Worm (Caenorhabditis elegans) whole organism, mixed stage, embryonic: Measurements from ENCODE around the gene ztf-18.

Experiments
- M03D4.4 ChIP-seq: sonication (generic microtip); optimal IDR thresholded peaks from 2 replicates; lab custom pipeline; 2017; ENCODE audit warnings: mild to moderate bottlenecking, missing genetic modification characterization, missing compliant biosample characterization
- bed-3 ChIP-seq: fragments of 200-800 bp; sonication (Bioruptor generic); optimal IDR thresholded peaks from 3 replicates; lab custom pipeline; 2018; ENCODE audit warnings: mild to moderate bottlenecking, missing genetic modification characterization, moderate library complexity, missing compliant biosample characterization
- blmp-1 ChIP-seq: fragments of 150-350 bp; optimal IDR thresholded peaks from 2 replicates; lab custom pipeline; 2014; ENCODE audit warnings: missing biosample characterization, missing genetic modification characterization
- ceh-39 ChIP-seq: fragments of 150-350 bp; optimal IDR thresholded peaks from 2 replicates; lab custom pipeline; 2014; ENCODE audit warnings: missing biosample characterization, missing genetic modification characterization
- ceh-43 ChIP-seq: fragments of 200-800 bp; sonication (Bioruptor generic); optimal IDR thresholded peaks from 2 replicates; lab custom pipeline; 2018; ENCODE audit warnings: mild to moderate bottlenecking, missing genetic modification characterization, moderate library complexity, missing compliant biosample characterization
- ces-1 ChIP-seq: fragments of 150-350 bp; optimal IDR thresholded peaks from 2 replicates; lab custom pipeline; 2014; ENCODE audit warnings: missing biosample characterization, missing genetic modification reagents, missing genetic modification characterization
- cnd-1 ChIP-seq: fragments of 200-800 bp; sonication (Bioruptor generic); optimal IDR thresholded peaks from 2 replicates; lab custom pipeline; 2018; ENCODE audit warnings: mild to moderate bottlenecking, missing genetic modification characterization, missing compliant biosample characterization
- drap-1 ChIP-seq: fragments of 200-800 bp; sonication (Bioruptor generic); optimal IDR thresholded peaks from 3 replicates; lab custom pipeline; 2018; ENCODE audit warnings: mild to moderate bottlenecking, missing genetic modification characterization, missing compliant biosample characterization
- elt-1 ChIP-seq: sonication (generic microtip); optimal IDR thresholded peaks from 2 replicates; lab custom pipeline; 2017; ENCODE audit warnings: missing genetic modification characterization, mild to moderate bottlenecking, missing compliant biosample characterization, antibody characterized with exemption, moderate library complexity, borderline replicate concordance; ENCODE audit not compliant: insufficient read depth
- flh-1 ChIP-seq: fragments of 200-800 bp; sonication (Bioruptor generic); optimal IDR thresholded peaks from 2 replicates; lab custom pipeline; 2018; ENCODE audit warnings: mild to moderate bottlenecking, missing genetic modification characterization, moderate library complexity, missing compliant biosample characterization
- ham-2 ChIP-seq: fragments of 200-800 bp; sonication (Bioruptor generic); optimal IDR thresholded peaks from 2 replicates; lab custom pipeline; 2018; ENCODE audit warnings: mild to moderate bottlenecking, missing genetic modification characterization, missing compliant biosample characterization
- lin-13 ChIP-seq: fragments of 150-350 bp; optimal IDR thresholded peaks from 2 replicates; lab custom pipeline; 2014; ENCODE audit warnings: missing biosample characterization, missing genetic modification characterization
- lin-32 ChIP-seq: fragments of 200-800 bp; sonication (Bioruptor generic); optimal IDR thresholded peaks from 2 replicates; lab custom pipeline; 2018; ENCODE audit warnings: mild to moderate bottlenecking, missing genetic modification characterization, missing compliant biosample characterization
- lsy-2 ChIP-seq: fragments of 150-350 bp; optimal IDR thresholded peaks from 2 replicates; lab custom pipeline; 2014; ENCODE audit warnings: missing biosample characterization, missing genetic modification characterization
- mab-5 ChIP-seq: fragments of 150-350 bp; optimal IDR thresholded peaks from 2 replicates; lab custom pipeline; 2014; ENCODE audit warnings: missing biosample characterization, missing genetic modification characterization
- mep-1 ChIP-seq: fragments of 150-350 bp; optimal IDR thresholded peaks from 2 replicates; lab custom pipeline; 2017; ENCODE audit warnings: missing biosample characterization, missing genetic modification reagents, missing genetic modification characterization, inconsistent platforms
- mls-2 ChIP-seq: sonication (generic microtip); optimal IDR thresholded peaks from 2 replicates; lab custom pipeline; 2016; ENCODE audit warnings: mild to moderate bottlenecking, missing genetic modification characterization, moderate library complexity, missing compliant biosample characterization
- nhr-12 ChIP-seq: fragments of 150-350 bp; optimal IDR thresholded peaks from 2 replicates; lab custom pipeline; 2014; ENCODE audit warnings: missing biosample characterization, missing genetic modification characterization
- nhr-2 ChIP-seq: fragments of 150-350 bp; optimal IDR thresholded peaks from 2 replicates; lab custom pipeline; 2014; ENCODE audit warnings: missing biosample characterization, missing genetic modification characterization
- nhr-237 ChIP-seq: fragments of 150-350 bp; optimal IDR thresholded peaks from 2 replicates; lab custom pipeline; 2014; ENCODE audit warnings: missing biosample characterization, missing genetic modification characterization
- nhr-76 ChIP-seq: sonication (generic microtip); optimal IDR thresholded peaks from 2 replicates; lab custom pipeline; 2017; ENCODE audit warnings: missing biosample characterization, missing genetic modification characterization
- pha-4 ChIP-seq: fragments of 150-350 bp; optimal IDR thresholded peaks from 2 replicates; lab custom pipeline; 2018; ENCODE audit warnings: missing biosample characterization, missing genetic modification reagents, missing genetic modification characterization
- sem-2 ChIP-seq: fragments of 200-800 bp; sonication (Bioruptor generic); optimal IDR thresholded peaks from 2 replicates; lab custom pipeline; 2018; ENCODE audit warnings: mild to moderate bottlenecking, missing genetic modification characterization, missing compliant biosample characterization
- snpc-4 ChIP-seq: fragments of 150-350 bp; optimal IDR thresholded peaks from 2 replicates; lab custom pipeline; 2014; ENCODE audit warnings: missing biosample characterization, missing genetic modification characterization
- sptf-1 ChIP-seq: sonication (generic microtip); optimal IDR thresholded peaks from 2 replicates; lab custom pipeline; 2017; ENCODE audit warnings: mild to moderate bottlenecking, missing genetic modification characterization, moderate library complexity, missing compliant biosample characterization
- tbx-8 ChIP-seq: fragments of 200-800 bp; sonication (Bioruptor generic); optimal IDR thresholded peaks from 2 replicates; lab custom pipeline; 2018; ENCODE audit warnings: mild to moderate bottlenecking, missing genetic modification characterization, moderate library complexity, missing compliant biosample characterization
- unc-120 ChIP-seq: sonication (generic microtip); optimal IDR thresholded peaks from 2 replicates; lab custom pipeline; 2017; ENCODE audit warnings: missing genetic modification characterization, missing compliant biosample characterization; ENCODE audit not compliant: poor library complexity, severe bottlenecking
- unc-39 ChIP-seq: fragments of 150-350 bp; optimal IDR thresholded peaks from 2 replicates; lab custom pipeline; 2014; ENCODE audit warnings: missing biosample characterization, missing genetic modification characterization
- unc-62 ChIP-seq: fragments of 150-350 bp; optimal IDR thresholded peaks from 2 replicates; lab custom pipeline; 2014; ENCODE audit warnings: missing biosample characterization, missing genetic modification reagents, missing genetic modification characterization
- zip-8 ChIP-seq: fragments of 150-350 bp; optimal IDR thresholded peaks from 2 replicates; lab custom pipeline; 2014; ENCODE audit warnings: missing biosample characterization, missing genetic modification characterization
- ztf-11 ChIP-seq: fragments of 150-350 bp; optimal IDR thresholded peaks from 2 replicates; lab custom pipeline; 2014; ENCODE audit warnings: missing biosample characterization, missing genetic modification characterization

ztf-18 gene

ce11 chrIII:870555-870954 lies 25.0 kb downstream of the ztf-18 start:
- peak; percentile 49 for TF ChIP-seq elt-1 (tag; lab: Kevin White, UChicago)
- peak; percentile 8 for TF ChIP-seq mep-1 (tag; lab: Kevin White, UChicago)
- TF ChIP-seq sptf-1 (tag; lab: Kevin White, UChicago), result no peak
- TF ChIP-seq nhr-2 (tag; lab: Kevin White, UChicago), result peak; percentile 71
- peak; percentile 68 for TF ChIP-seq unc-39 (tag; lab: Kevin White, UChicago)
- no peak for TF ChIP-seq lin-13 (tag; lab: Kevin White, UChicago)
- peak; percentile 67 for TF ChIP-seq zip-8 (tag; lab: Kevin White, UChicago)
- no peak for TF ChIP-seq pha-4 (tag; lab: Kevin White, UChicago)
- TF ChIP-seq unc-120 (tag; lab: Kevin White, UChicago), result no peak
- peak; percentile 20 for TF ChIP-seq ceh-39 (tag; lab: Kevin White, UChicago)
- no peak for TF ChIP-seq bed-3 (GFP tag; lab: Kevin White, UChicago)
- TF ChIP-seq ham-2 (GFP tag; lab: Kevin White, UChicago), result no peak
- TF ChIP-seq nhr-12, result no peak
- peak; percentile 57 for TF ChIP-seq cnd-1 (tag; lab: Kevin White, UChicago)

DNA sequence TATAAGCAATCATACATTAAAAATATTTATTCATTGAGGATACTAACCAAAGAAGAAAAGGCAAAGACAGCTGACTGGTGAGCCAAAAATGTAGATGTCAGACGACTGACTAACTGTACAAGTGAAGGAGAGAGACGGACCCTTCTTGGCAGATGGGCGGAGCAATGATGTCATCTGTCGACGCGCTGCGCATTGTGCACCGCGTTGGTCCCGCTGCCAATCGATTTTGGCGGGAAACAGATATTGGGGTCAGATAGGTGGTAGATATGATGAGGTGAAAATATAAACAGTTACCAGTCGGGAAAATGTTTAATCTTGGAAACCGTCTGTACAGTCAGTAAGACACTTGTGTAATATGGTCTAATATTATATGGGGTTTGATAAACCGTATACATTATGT lies 25.6 kb downstream of the ztf-18 start, which contains the start of gene T24C4.2:
Gene T24C4.2 (minus strand): TSS at position 101 of the 400 bp plus-strand sequence.
- TF ChIP-seq zip-8 (tag; lab: Kevin White, UChicago), result peak; percentile 42
- TF ChIP-seq lsy-2 (tag; lab: Kevin White, UChicago), result no peak
- no peak for TF ChIP-seq M03D4.4 (tag; lab: Kevin White, UChicago)
- TF ChIP-seq nhr-237 (tag; lab: Kevin White, UChicago), result no peak
- no peak for TF ChIP-seq ztf-11 (tag; lab: Kevin White, UChicago)
- TF ChIP-seq sem-2 (GFP tag; lab: Kevin White, UChicago), result no peak
- TF ChIP-seq lin-13 (tag; lab: Kevin White, UChicago), result no peak
- TF ChIP-seq nhr-2 (tag; lab: Kevin White, UChicago), result no peak
- TF ChIP-seq drap-1, result no peak
- peak; percentile 47 for TF ChIP-seq ceh-39 (tag; lab: Kevin White, UChicago)
- TF ChIP-seq cnd-1 (tag; lab: Kevin White, UChicago), result peak; percentile 20
- peak; percentile 22 for TF ChIP-seq lin-32 (GFP tag; lab: Kevin White, UChicago)
- TF ChIP-seq nhr-76 (tag; lab: Kevin White, UChicago), result no peak
- TF ChIP-seq elt-1 (tag; lab: Kevin White, UChicago), result no peak
- no peak for TF ChIP-seq snpc-4 (tag; lab: Kevin White, UChicago)
- no peak for TF ChIP-seq flh-1
- no peak for TF ChIP-seq mls-2 (tag; lab: Kevin White, UChicago)
- no peak for TF ChIP-seq nhr-12

DNA sequence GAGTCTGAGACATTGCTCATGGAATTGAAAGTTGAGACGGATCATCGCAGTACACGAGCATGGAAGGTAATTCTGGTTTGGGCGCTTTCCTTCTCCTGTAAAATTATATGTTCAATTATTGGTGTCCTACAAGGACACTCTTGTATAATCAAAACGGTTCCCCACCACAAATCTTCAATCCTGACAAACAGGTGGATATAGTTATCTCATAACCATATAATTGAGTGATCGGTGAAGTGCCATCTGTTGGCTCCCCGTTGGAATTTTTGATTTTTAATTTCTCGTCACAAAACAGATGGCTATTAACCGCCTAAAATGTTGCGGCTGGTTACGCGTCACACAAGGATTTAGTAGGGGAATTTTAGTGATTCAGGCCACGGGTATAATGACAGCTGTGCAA lies 26.6 kb downstream of the ztf-18 start:
- TF ChIP-seq mab-5 (tag; lab: Kevin White, UChicago) (no peak), bed-3 (GFP tag; lab: Kevin White, UChicago) (no peak), lin-32 (GFP tag; lab: Kevin White, UChicago) (peak; percentile 69), nhr-12 (no peak)

DNA sequence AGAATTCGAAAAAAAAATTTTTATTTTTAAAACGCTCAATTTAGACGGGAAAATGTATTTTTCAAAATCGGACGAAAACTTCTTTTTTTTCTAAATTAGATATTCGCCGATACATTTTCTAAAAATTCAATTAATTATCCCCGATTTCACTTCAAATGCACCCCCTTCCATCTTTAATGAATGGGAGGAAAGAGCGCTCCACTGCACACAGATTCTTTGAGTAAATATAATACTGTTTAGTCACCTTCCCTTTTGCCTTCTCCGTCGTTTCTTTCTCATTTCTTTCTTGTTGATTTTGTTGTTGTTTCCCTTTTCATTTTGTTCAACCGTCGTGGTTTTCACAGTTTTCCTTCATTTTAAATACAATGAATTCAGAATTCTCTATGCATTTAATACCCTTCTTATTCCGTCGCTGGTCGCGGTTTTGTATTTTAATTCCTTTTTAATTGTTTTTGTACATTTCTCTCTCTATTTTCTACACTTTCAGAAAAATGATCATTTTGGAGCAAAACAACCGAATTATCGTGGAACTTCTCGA lies 33.6 kb downstream of the ztf-18 start, which contains the start of gene arx-4:
Gene arx-4 (plus strand): TSS at position 488 of the 538 bp plus-strand sequence.
- TF ChIP-seq ces-1 (GFP tag; lab: Kevin White, UChicago), result peak; percentile 93
- TF ChIP-seq sem-2 (GFP tag; lab: Kevin White, UChicago), result no peak
- TF ChIP-seq unc-120 (tag; lab: Kevin White, UChicago), result no peak
- TF ChIP-seq nhr-237 (tag; lab: Kevin White, UChicago), result no peak
- no peak for TF ChIP-seq ztf-11 (tag; lab: Kevin White, UChicago)
- TF ChIP-seq lin-13 (tag; lab: Kevin White, UChicago), result no peak
- TF ChIP-seq snpc-4 (tag; lab: Kevin White, UChicago), result no peak
- no peak for TF ChIP-seq nhr-76 (tag; lab: Kevin White, UChicago)

- TF ChIP-seq lsy-2 (tag; lab: Kevin White, UChicago) (no peak), ham-2 (GFP tag; lab: Kevin White, UChicago) (no peak), bed-3 (GFP tag; lab: Kevin White, UChicago) (no peak), unc-120 (tag; lab: Kevin White, UChicago) (no peak), mab-5 (tag; lab: Kevin White, UChicago) (no peak), zip-8 (tag; lab: Kevin White, UChicago) (no peak), blmp-1 (no peak), tbx-8 (GFP tag; lab: Kevin White, UChicago) (no peak), pha-4 (tag; lab: Kevin White, UChicago) (no peak), sptf-1 (tag; lab: Kevin White, UChicago) (no peak), M03D4.4 (tag; lab: Kevin White, UChicago) (no peak), unc-62 (GFP tag; lab: Kevin White, UChicago) (no peak), ceh-43 (GFP tag; lab: Kevin White, UChicago) (no peak)
Measured at ce11 chrIII:859898-860297, 35.6 kb downstream of the ztf-18 start, which contains the start of gene exos-4.2. exos-4.2 (plus strand) TSS chrIII:860198.
